Worm (Caenorhabditis elegans) whole organism, L4 larva: ENCODE results near the gene Y41C4A.18.
A peak's percentile ranks its signal among the peaks of the same experiment; 100 is the strongest.

Experiments used
- F26F4.8 ChIP-seq: fragments of 200-800 bp; sonication (Bioruptor generic); conservative IDR thresholded peaks from 2 replicates; pipeline ENCODE4 v1.3.6; 2022; ENCODE audit warnings: missing genetic modification characterization, missing compliant biosample characterization
- R02D3.7 ChIP-seq: fragments of 150-350 bp; sonication (generic microtip); optimal IDR thresholded peaks from 3 replicates; lab custom pipeline; 2014; ENCODE audit warnings: missing biosample characterization, missing genetic modification characterization
- T26A8.4 ChIP-seq: fragments of 200-800 bp; sonication (Bioruptor generic); IDR thresholded peaks from 2 replicates; pipeline ENCODE4 v1.3.6; 2022; ENCODE audit warnings: missing genetic modification characterization, missing compliant biosample characterization
- Y105C5A.15 ChIP-seq: fragments of 200-800 bp; sonication (Bioruptor generic); IDR thresholded peaks from 2 replicates; pipeline ENCODE4 v1.3.6; 2022; ENCODE audit warnings: missing genetic modification characterization, missing compliant biosample characterization
- Y48G9A.11 ChIP-seq: fragments of 200-800 bp; sonication (Bioruptor generic); IDR thresholded peaks from 2 replicates; pipeline ENCODE4 v1.3.6; 2022; ENCODE audit warnings: missing genetic modification reagents, missing genetic modification characterization, missing compliant biosample characterization
- Y75B8A.6 ChIP-seq: fragments of 200-800 bp; sonication (Bioruptor generic); IDR thresholded peaks from 2 replicates; pipeline ENCODE4 v1.3.6; 2022; ENCODE audit warnings: missing genetic modification reagents, missing genetic modification characterization, missing compliant biosample characterization
- aha-1 ChIP-seq: fragments of 150-350 bp; peaks from one replicate; lab custom pipeline; 2014; ENCODE audit warnings: missing biosample characterization, missing genetic modification characterization
- arid-1 ChIP-seq: fragments of 200-800 bp; sonication (Bioruptor generic); conservative IDR thresholded peaks from 2 replicates; pipeline ENCODE4 v1.3.6; 2022; ENCODE audit warnings: missing genetic modification reagents, missing genetic modification characterization, missing compliant biosample characterization
- ctbp-1 ChIP-seq: fragments of 200-800 bp; sonication (Bioruptor generic); IDR thresholded peaks from 2 replicates; pipeline ENCODE4 v1.3.6; 2022; ENCODE audit warnings: missing genetic modification reagents, missing genetic modification characterization, missing compliant biosample characterization
- daf-16 ChIP-seq, 3 experiments: sonication (generic microtip); optimal IDR thresholded peaks; 2 replicates each; lab custom pipeline; 2016 to 2017; ENCODE audit warnings: missing genetic modification characterization in 3 of 3, missing genetic modification reagents in 3 of 3, mild to moderate bottlenecking in 2 of 3, missing compliant biosample characterization in 2 of 3, missing biosample characterization in 1 of 3, moderate library complexity in 1 of 3
- daf-19 ChIP-seq: fragments of 200-800 bp; sonication (Bioruptor generic); conservative IDR thresholded peaks from 2 replicates; pipeline ENCODE4 v1.3.6; 2022; ENCODE audit warnings: missing genetic modification characterization, missing compliant biosample characterization
- dmd-6 ChIP-seq: fragments of 200-800 bp; sonication (Bioruptor generic); IDR thresholded peaks from 2 replicates; pipeline ENCODE4 v1.3.6; 2022; ENCODE audit warnings: missing genetic modification reagents, missing genetic modification characterization, missing compliant biosample characterization
- dmd-9 ChIP-seq: fragments of 200-800 bp; sonication (Bioruptor generic); IDR thresholded peaks from 2 replicates; pipeline ENCODE4 v1.3.6; 2022; ENCODE audit warnings: missing genetic modification reagents, missing genetic modification characterization, missing compliant biosample characterization
- dve-1 ChIP-seq: sonication (generic microtip); optimal IDR thresholded peaks from 2 replicates; lab custom pipeline; 2017; ENCODE audit warnings: antibody characterized with exemption, mild to moderate bottlenecking, missing genetic modification characterization, missing compliant biosample characterization; ENCODE audit not compliant: insufficient read depth
- egl-43 ChIP-seq: fragments of 200-800 bp; sonication (Bioruptor generic); IDR thresholded peaks from 2 replicates; pipeline ENCODE4 v1.3.6; 2022; ENCODE audit warnings: missing genetic modification reagents, missing genetic modification characterization, missing compliant biosample characterization
- gei-8 ChIP-seq: fragments of 200-800 bp; sonication (Bioruptor generic); optimal IDR thresholded peaks from 2 replicates; lab custom pipeline; 2018; ENCODE audit warnings: mild to moderate bottlenecking, missing genetic modification characterization, missing compliant biosample characterization
- hif-1 ChIP-seq, 2 experiments: sonication (generic microtip); optimal IDR thresholded peaks; 2 replicates each; lab custom pipeline; 2016 to 2017; ENCODE audit warnings: missing compliant biosample characterization in 2 of 2, missing genetic modification characterization in 2 of 2, missing genetic modification reagents in 2 of 2, missing genotype in 2 of 2, mild to moderate bottlenecking in 1 of 2
- lim-7 ChIP-seq: fragments of 200-800 bp; sonication (Bioruptor generic); IDR thresholded peaks from 2 replicates; pipeline ENCODE4 v1.3.6; 2022; ENCODE audit warnings: missing genetic modification characterization, missing compliant biosample characterization
- lin-1 ChIP-seq: fragments of 200-800 bp; sonication (Bioruptor generic); IDR thresholded peaks from 2 replicates; pipeline ENCODE4 v1.3.6; 2022; ENCODE audit warnings: missing genetic modification reagents, missing genetic modification characterization, missing compliant biosample characterization
- madf-5 ChIP-seq, 2 experiments: fragments of 200-800 bp; sonication (Bioruptor generic); IDR thresholded peaks; 2 replicates each; pipeline ENCODE4 v1.3.6; 2022; ENCODE audit warnings: missing compliant biosample characterization in 2 of 2, missing genetic modification characterization in 2 of 2
- mdt-29 ChIP-seq: fragments of 200-800 bp; sonication (Bioruptor generic); IDR thresholded peaks from 2 replicates; pipeline ENCODE4 v1.3.6; 2022; ENCODE audit warnings: missing genetic modification reagents, missing genetic modification characterization, missing compliant biosample characterization
- mep-1 ChIP-seq: fragments of 150-350 bp; sonication (generic microtip); optimal IDR thresholded peaks from 3 replicates; lab custom pipeline; 2014; ENCODE audit warnings: missing biosample characterization, missing genetic modification characterization
- mxl-2 ChIP-seq: fragments of 200-800 bp; sonication (Bioruptor generic); conservative IDR thresholded peaks from 2 replicates; pipeline ENCODE4 v1.3.6; 2022; ENCODE audit warnings: missing genetic modification reagents, missing genetic modification characterization, missing compliant biosample characterization
- nhr-102 ChIP-seq: sonication (generic microtip); optimal IDR thresholded peaks from 2 replicates; lab custom pipeline; 2016; ENCODE audit warnings: mild to moderate bottlenecking, missing genetic modification characterization, moderate library complexity, missing compliant biosample characterization
- nhr-25 ChIP-seq: sonication (generic microtip); optimal IDR thresholded peaks from 2 replicates; lab custom pipeline; 2017; ENCODE audit warnings: missing genetic modification characterization, mild to moderate bottlenecking, missing compliant biosample characterization, antibody characterized with exemption, moderate library complexity, borderline replicate concordance; ENCODE audit not compliant: insufficient read depth
- nhr-28 ChIP-seq: fragments of 150-350 bp; optimal IDR thresholded peaks from 2 replicates; lab custom pipeline; 2014; ENCODE audit warnings: missing biosample characterization, missing genetic modification characterization
- nhr-42 ChIP-seq: fragments of 200-800 bp; sonication (Bioruptor generic); IDR thresholded peaks from 2 replicates; pipeline ENCODE4 v1.3.6; 2022; ENCODE audit warnings: missing genetic modification characterization, missing compliant biosample characterization
- nhr-48 ChIP-seq: sonication (generic microtip); optimal IDR thresholded peaks from 2 replicates; lab custom pipeline; 2016; ENCODE audit warnings: mild to moderate bottlenecking, missing genetic modification characterization, missing compliant biosample characterization
- nhr-76 ChIP-seq: fragments of 150-350 bp; optimal IDR thresholded peaks from 2 replicates; lab custom pipeline; 2014; ENCODE audit warnings: missing biosample characterization, missing genetic modification characterization
- pha-4 ChIP-seq, 2 experiments: fragments of 150-350 bp in 1 of 2; fragments of 200-800 bp in 1 of 2; sonication (Bioruptor generic) in 1 of 2; IDR thresholded peaks in 1 of 2; optimal IDR thresholded peaks in 1 of 2; 2 replicates each; pipeline versions ENCODE4 v1.3.6 to Lab custom; 2014 to 2022; ENCODE audit warnings: missing genetic modification characterization in 2 of 2, missing genetic modification reagents in 2 of 2, missing biosample characterization in 1 of 2, missing compliant biosample characterization in 1 of 2
- php-3 ChIP-seq: fragments of 200-800 bp; sonication (Bioruptor generic); IDR thresholded peaks from 2 replicates; pipeline ENCODE4 v1.3.6; 2022; ENCODE audit warnings: missing genetic modification reagents, missing genetic modification characterization, missing compliant biosample characterization
- sdz-12 ChIP-seq: fragments of 200-800 bp; sonication (Bioruptor generic); optimal IDR thresholded peaks from 2 replicates; lab custom pipeline; 2018; ENCODE audit warnings: mild to moderate bottlenecking, missing genetic modification characterization, missing compliant biosample characterization
- set-16 ChIP-seq: fragments of 200-800 bp; sonication (Bioruptor generic); IDR thresholded peaks from 2 replicates; pipeline ENCODE4 v1.3.6; 2022; ENCODE audit warnings: missing genetic modification reagents, missing genetic modification characterization, missing compliant biosample characterization
- skn-1 ChIP-seq: fragments of 150-350 bp; optimal IDR thresholded peaks from 2 replicates; lab custom pipeline; 2014; ENCODE audit warnings: missing biosample characterization, missing genetic modification characterization
- spr-3 ChIP-seq: fragments of 200-800 bp; sonication (Bioruptor generic); optimal IDR thresholded peaks from 2 replicates; lab custom pipeline; 2018; ENCODE audit warnings: mild to moderate bottlenecking, missing genetic modification characterization, missing compliant biosample characterization
- unc-62 ChIP-seq, 3 experiments: fragments of 150-350 bp in 1 of 3; sonication (generic microtip); optimal IDR thresholded peaks in 2 of 3; peaks in 1 of 3; 1 replicate in 1 of 3; 2 replicates in 2 of 3; lab custom pipeline; 2014 to 2017; ENCODE audit warnings: missing biosample characterization in 3 of 3, missing genetic modification characterization in 3 of 3, missing genetic modification reagents in 3 of 3, missing genotype in 1 of 3
- vab-7 ChIP-seq: fragments of 200-800 bp; sonication (Bioruptor generic); IDR thresholded peaks from 2 replicates; pipeline ENCODE4 v1.3.6; 2022; ENCODE audit warnings: missing genetic modification reagents, missing genetic modification characterization, missing compliant biosample characterization
- zag-1 ChIP-seq: fragments of 150-350 bp; optimal IDR thresholded peaks from 2 replicates; lab custom pipeline; 2014; ENCODE audit warnings: missing biosample characterization, missing genetic modification characterization
- zfp-3 ChIP-seq: fragments of 200-800 bp; sonication (Bioruptor generic); conservative IDR thresholded peaks from 2 replicates; pipeline ENCODE4 v1.3.6; 2022; ENCODE audit warnings: missing genetic modification reagents, missing genetic modification characterization, missing compliant biosample characterization
- ztf-11 ChIP-seq: fragments of 150-350 bp; optimal IDR thresholded peaks from 2 replicates; lab custom pipeline; 2014; ENCODE audit warnings: missing biosample characterization, missing genetic modification characterization

Y41C4A.18 gene

DNA sequence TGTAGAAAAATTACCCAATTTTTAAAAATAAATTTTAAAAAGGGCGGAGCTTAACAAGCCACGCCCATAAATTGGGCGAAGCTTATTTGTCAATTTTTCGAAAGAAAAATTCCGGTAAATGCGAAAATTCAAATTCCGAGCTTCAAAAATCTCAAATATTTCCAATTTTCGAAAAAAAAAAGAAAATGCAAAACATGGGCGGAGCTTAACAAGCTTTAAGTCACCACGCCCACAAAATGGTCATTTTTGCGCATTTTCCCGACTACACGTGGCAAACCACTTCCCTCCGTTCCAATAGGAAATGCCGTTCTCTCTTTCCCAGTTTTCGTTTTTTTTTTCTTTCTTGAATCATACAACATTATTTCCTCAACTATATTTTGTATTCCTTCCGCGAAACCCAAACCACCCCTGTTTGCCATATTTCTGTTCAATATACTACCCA is 35.9 kb upstream of the Y41C4A.18 start:
- TF ChIP-seq mep-1 (tag; lab: Kevin White, UChicago) (no peak), set-16 (GFP tag; lab: Robert Waterston, UW) (no peak), sdz-12 (GFP tag; lab: Kevin White, UChicago) (no peak), gei-8 (GFP tag; lab: Kevin White, UChicago) (peak; percentile 64), lim-7 (GFP tag; lab: Robert Waterston, UW) (peak; percentile 22; the same call in 1 of the 2 replicates), vab-7 (peak; percentile 53; the same call in 1 of the 2 replicates), ctbp-1 (GFP tag; lab: Robert Waterston, UW) (peak; percentile 68; the same call in 1 of the 2 replicates), F26F4.8 (GFP tag; lab: Robert Waterston, UW) (0 out of 2 replicates have a peak, but pooled peaks have one; percentile 34), zag-1 (tag; lab: Kevin White, UChicago) (no peak), aha-1 (tag; lab: Kevin White, UChicago) (peak; percentile 63), R02D3.7 (tag; lab: Kevin White, UChicago) (no peak), nhr-48 (tag; lab: Kevin White, UChicago) (peak; percentile 43), pha-4 (GFP tag; IDR thresholded peaks at IDR 0.05; lab: Robert Waterston, UW) (peak; percentile 26; the same call in 1 of the 2 replicates), pha-4 (tag; optimal IDR thresholded peaks at IDR 0.05; lab: Kevin White, UChicago) (no peak), php-3 (GFP tag; lab: Robert Waterston, UW) (peak; percentile 33; the same call in 1 of the 2 replicates), nhr-102 (tag; lab: Kevin White, UChicago) (peak; percentile 60), hif-1 (tag; optimal IDR thresholded peaks at IDR 0.05; lab: Kevin White, UChicago) (peak in 1 of 2 experiments; percentile 79), zfp-3 (GFP tag; lab: Robert Waterston, UW) (peak; percentile 58; the same call in 1 of the 2 replicates), dmd-9 (0 out of 2 replicates have a peak, but pooled peaks have one; percentile 40), ztf-11 (tag; lab: Kevin White, UChicago) (no peak), lin-1 (GFP tag; lab: Robert Waterston, UW) (0 out of 2 replicates have a peak, but pooled peaks have one; percentile 11), Y105C5A.15 (GFP tag; lab: Robert Waterston, UW) (no peak), T26A8.4 (peak; percentile 46), dmd-6 (GFP tag; lab: Robert Waterston, UW) (no peak), nhr-25 (tag; lab: Kevin White, UChicago) (peak; percentile 36), egl-43 (GFP tag; lab: Robert Waterston, UW) (0 out of 2 replicates have a peak, but pooled peaks have one; percentile 31), nhr-28 (tag; lab: Kevin White, UChicago) (no peak), dve-1 (peak; percentile 25), arid-1 (peak; percentile 22; the same call in 1 of the 2 replicates), daf-16 (GFP tag; optimal IDR thresholded peaks at IDR 0.05; lab: Kevin White, UChicago) (no peak), daf-16 (tag; optimal IDR thresholded peaks at IDR 0.05; lab: Kevin White, UChicago) (peak; percentile 13), madf-5 (GFP tag; IDR thresholded peaks at IDR 0.05; lab: Robert Waterston, UW) (peak in 1 of 2 experiments; percentile 70; a peak in 1 of 4 replicates), nhr-42 (GFP tag; lab: Robert Waterston, UW) (peak; percentile 48; the same call in 1 of the 2 replicates), mdt-29 (GFP tag; lab: Robert Waterston, UW) (no peak), Y75B8A.6 (GFP tag; lab: Robert Waterston, UW) (peak; percentile 9; the same call in 1 of the 2 replicates), spr-3 (GFP tag; lab: Kevin White, UChicago) (peak; percentile 21), Y48G9A.11 (GFP tag; lab: Robert Waterston, UW) (peak; percentile 67; the same call in 1 of the 2 replicates), nhr-76 (tag; lab: Kevin White, UChicago) (no peak), unc-62 (GFP tag; optimal IDR thresholded peaks at IDR 0.05 in 1 of 2; lab: Kevin White, UChicago) (peak in 1 of 2 experiments; percentile 24), unc-62 (tag; optimal IDR thresholded peaks at IDR 0.05; lab: Kevin White, UChicago) (no peak), mxl-2 (GFP tag; lab: Robert Waterston, UW) (no peak), daf-19 (GFP tag; lab: Robert Waterston, UW) (no peak), skn-1 (no peak)
- TF ChIP-seq, all 104 proteins: peak for 26
